Worm (Caenorhabditis elegans) whole organism, young adult: ENCODE data around the gene C18E9.8.

ENCODE experiments used
- B0035.1 ChIP-seq: sonication (generic microtip); optimal IDR thresholded peaks from 2 replicates; lab custom pipeline; 2016; ENCODE audit warnings: missing genetic modification characterization, mild to moderate bottlenecking, missing compliant biosample characterization, missing genotype, missing genetic modification reagents
- F33H1.4 ChIP-seq: fragments of 200-800 bp; sonication (Bioruptor generic); IDR thresholded peaks from 2 replicates; pipeline ENCODE4 v1.3.6; 2022; ENCODE audit warnings: missing genetic modification reagents, missing genetic modification characterization, missing compliant biosample characterization
- F49E8.2 ChIP-seq: sonication (generic microtip); optimal IDR thresholded peaks from 3 replicates; lab custom pipeline; 2017; ENCODE audit warnings: missing genetic modification characterization, mild to moderate bottlenecking, missing compliant biosample characterization, antibody characterized with exemption, moderate library complexity; ENCODE audit not compliant: insufficient read depth
- ama-1 ChIP-seq, 3 experiments: fragments of 150-350 bp in 1 of 3; sonication (generic microtip) in 2 of 3; optimal IDR thresholded peaks; 2 replicates each; lab custom pipeline; 2014 to 2018; ENCODE audit warnings: missing biosample characterization in 2 of 3, missing genetic modification characterization in 2 of 3, missing genetic modification reagents in 2 of 3
- ceh-100 ChIP-seq: fragments of 200-800 bp; sonication (Bioruptor generic); IDR thresholded peaks from 2 replicates; pipeline ENCODE4 v1.3.6; 2022; ENCODE audit warnings: missing genetic modification reagents, missing genetic modification characterization, missing compliant biosample characterization
- chd-7 ChIP-seq: sonication (generic microtip); optimal IDR thresholded peaks from 2 replicates; lab custom pipeline; 2016; ENCODE audit warnings: mild to moderate bottlenecking, missing genetic modification characterization, moderate library complexity, missing compliant biosample characterization
- efl-1 ChIP-seq: fragments of 150-350 bp; optimal IDR thresholded peaks from 2 replicates; lab custom pipeline; 2014; ENCODE audit warnings: missing biosample characterization, missing genetic modification reagents, missing genetic modification characterization
- let-607 ChIP-seq, 2 experiments: fragments of 200-800 bp in 1 of 2; sonication (Bioruptor generic) in 1 of 2; sonication (generic microtip) in 1 of 2; optimal IDR thresholded peaks; 2 replicates each; lab custom pipeline; 2016 to 2018; ENCODE audit warnings: mild to moderate bottlenecking in 2 of 2, missing compliant biosample characterization in 2 of 2, missing genetic modification characterization in 2 of 2, moderate library complexity in 2 of 2, missing genotype in 1 of 2
- sdz-38 ChIP-seq: sonication (generic microtip); optimal IDR thresholded peaks from 2 replicates; lab custom pipeline; 2016; ENCODE audit warnings: missing genotype, missing genetic modification characterization, missing compliant biosample characterization
- snpc-4 ChIP-seq, 5 experiments: fragments of 150-350 bp in 1 of 5; sonication (generic microtip) in 4 of 5; optimal IDR thresholded peaks; 2 replicates each; lab custom pipeline; 2014 to 2018; ENCODE audit warnings: missing genetic modification characterization in 5 of 5, missing biosample characterization in 3 of 5, antibody characterized with exemption in 2 of 5, mild to moderate bottlenecking in 2 of 5, missing compliant biosample characterization in 2 of 5, missing genotype in 2 of 5, moderate library complexity in 2 of 5, missing genetic modification reagents in 1 of 5
- tlf-1 ChIP-seq: fragments of 200-800 bp; sonication (Bioruptor generic); optimal IDR thresholded peaks from 2 replicates; lab custom pipeline; 2018; ENCODE audit warnings: mild to moderate bottlenecking, missing genetic modification characterization, missing compliant biosample characterization
- unc-62 ChIP-seq: fragments of 150-350 bp; optimal IDR thresholded peaks from 2 replicates; lab custom pipeline; 2014; ENCODE audit warnings: missing biosample characterization, missing genetic modification reagents, missing genetic modification characterization

- TF ChIP-seq sdz-38 (tag; lab: Kevin White, UChicago) (no peak), B0035.1 (tag; lab: Kevin White, UChicago) (no peak), snpc-4 (GFP tag; optimal IDR thresholded peaks at IDR 0.05; lab: Kevin White, UChicago) (no peak), snpc-4 (tag; optimal IDR thresholded peaks at IDR 0.05; lab: Kevin White, UChicago) (no peak), ceh-100 (GFP tag; lab: Robert Waterston, UW) (0 out of 2 replicates have a peak, but pooled peaks have one; percentile 30), chd-7 (peak; percentile 17), F49E8.2 (peak; percentile 54), unc-62 (GFP tag; lab: Kevin White, UChicago) (no peak), ama-1 (optimal IDR thresholded peaks at IDR 0.05; lab: Kevin White, UChicago) (no peak), ama-1 (GFP tag; optimal IDR thresholded peaks at IDR 0.05; lab: Kevin White, UChicago) (peak in 1 of 2 experiments; percentile 57), tlf-1 (GFP tag; lab: Kevin White, UChicago) (no peak), F33H1.4 (GFP tag; lab: Robert Waterston, UW) (no peak; the same call in 1 of the 2 replicates), let-607 (tag; optimal IDR thresholded peaks at IDR 0.05; lab: Kevin White, UChicago) (no peak), efl-1 (GFP tag; lab: Kevin White, UChicago) (no peak)
These were observed 48.8 kb downstream of the C18E9.8 start for ce11 chrII:8938907-8939622.
